Worm (Caenorhabditis elegans): ENCODE data around the gene M02G9.4.
A peak's percentile ranks its signal among the peaks of the same experiment; 100 is the strongest.

The M02G9.4 gene

DNA sequence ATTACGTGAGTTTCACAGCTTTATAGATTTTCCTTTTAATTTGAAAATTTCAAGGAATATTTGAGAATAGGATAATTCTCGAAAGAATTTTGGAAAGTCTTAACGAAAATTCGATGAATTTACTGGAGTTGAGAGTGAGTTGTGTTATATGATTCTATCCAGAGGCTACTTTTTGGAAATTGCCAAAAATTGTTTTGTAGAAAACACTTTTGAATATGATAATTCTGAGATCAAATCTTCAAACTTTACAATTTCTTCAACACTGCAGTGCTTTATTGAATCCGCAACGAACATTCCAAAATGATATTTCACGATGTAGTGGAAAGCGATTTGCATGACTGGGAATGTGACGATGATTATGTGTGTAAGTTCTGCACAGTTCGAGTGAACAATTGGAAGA, 34.9 kb downstream of the M02G9.4 start, which contains the start of gene C07E3.8:
TSS of gene C07E3.8 (plus strand) at position 301 of the 400 bp plus-strand sequence.
- TF ChIP-seq ceh-45 (GFP tag; IDR thresholded peaks at IDR 0.05) (no peak), ceh-6 (GFP tag; optimal IDR thresholded peaks at IDR 0.05) (no peak), pax-1 (tag; optimal IDR thresholded peaks at IDR 0.05) (no peak), unc-3 (GFP tag; conservative IDR thresholded peaks at IDR 0.05) (no peak), unc-3 (tag; optimal IDR thresholded peaks at IDR 0.05) (no peak), C38D4.7 (GFP tag; optimal IDR thresholded peaks at IDR 0.05) (no peak), pqm-1 (tag; optimal IDR thresholded peaks at IDR 0.05) (no peak), unc-55 (GFP tag; optimal IDR thresholded peaks at IDR 0.05) (no peak), mec-3 (tag; optimal IDR thresholded peaks at IDR 0.05; ENCODE audit: borderline replicate concordance) (no peak), lin-11 (tag; optimal IDR thresholded peaks at IDR 0.05) (no peak), sdc-2 (tag; optimal IDR thresholded peaks at IDR 0.05) (no peak), ceh-18 (tag; optimal IDR thresholded peaks at IDR 0.05) (no peak), ceh-24 (tag; optimal IDR thresholded peaks at IDR 0.05) (no peak)

DNA sequence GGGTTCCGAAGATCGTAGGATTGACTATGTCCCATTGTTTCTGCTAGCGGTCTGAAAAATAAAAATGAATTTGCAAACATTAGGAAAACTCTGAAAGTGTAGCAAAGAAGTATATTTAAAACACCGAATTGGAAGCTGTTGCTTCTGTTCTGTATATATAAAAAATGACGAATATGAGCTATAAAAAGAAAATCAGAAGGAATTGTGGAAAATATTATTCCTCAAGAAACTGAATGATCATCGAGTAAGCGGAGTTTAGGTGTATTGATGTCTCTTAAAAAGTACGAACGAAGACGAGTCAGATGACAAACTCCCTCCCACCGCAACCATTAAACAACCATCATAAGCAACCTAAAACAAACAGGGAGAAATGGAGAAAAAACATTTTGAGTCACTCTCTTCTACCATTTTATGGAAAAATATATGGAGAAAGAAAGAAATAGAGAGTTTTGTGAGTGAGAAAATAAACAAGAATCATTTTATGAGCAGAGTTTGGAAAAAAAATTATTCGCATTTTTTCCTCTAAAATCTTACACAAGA, 40.4 kb downstream of the M02G9.4 start, which contains the start of gene C07E3.3:
TSS of gene C07E3.3 (minus strand) at position 51 of the 540 bp plus-strand sequence.
- TF ChIP-seq ets-4 (tag; optimal IDR thresholded peaks at IDR 0.05): no peak
- TF ChIP-seq che-1 (tag; optimal IDR thresholded peaks at IDR 0.05): no peak
- no peak for TF ChIP-seq nhr-11 (tag; optimal IDR thresholded peaks at IDR 0.05)
- TF ChIP-seq ceh-48 (tag; optimal IDR thresholded peaks at IDR 0.05): no peak
- no peak for TF ChIP-seq T23F11.4 (GFP tag; optimal IDR thresholded peaks at IDR 0.05)
- no peak for TF ChIP-seq dmd-4 (tag; optimal IDR thresholded peaks at IDR 0.05; ENCODE audit: borderline replicate concordance)
- no peak for TF ChIP-seq elt-4 (tag; optimal IDR thresholded peaks at IDR 0.05)
- no peak for TF ChIP-seq fkh-6 (tag; optimal IDR thresholded peaks at IDR 0.05)
- TF ChIP-seq ttx-3 (tag; optimal IDR thresholded peaks at IDR 0.05): no peak
- no peak for TF ChIP-seq sox-4 (tag; optimal IDR thresholded peaks at IDR 0.05)
- no peak for TF ChIP-seq hlh-15 (tag; optimal IDR thresholded peaks at IDR 0.05)
- no peak for TF ChIP-seq rnt-1 (tag; optimal IDR thresholded peaks at IDR 0.05)
- no peak for TF ChIP-seq ztf-16 (tag; optimal IDR thresholded peaks at IDR 0.05)
- no peak for TF ChIP-seq C08G9.2 (tag; optimal IDR thresholded peaks at IDR 0.05)
- TF ChIP-seq ceh-24 (tag; optimal IDR thresholded peaks at IDR 0.05): no peak

DNA sequence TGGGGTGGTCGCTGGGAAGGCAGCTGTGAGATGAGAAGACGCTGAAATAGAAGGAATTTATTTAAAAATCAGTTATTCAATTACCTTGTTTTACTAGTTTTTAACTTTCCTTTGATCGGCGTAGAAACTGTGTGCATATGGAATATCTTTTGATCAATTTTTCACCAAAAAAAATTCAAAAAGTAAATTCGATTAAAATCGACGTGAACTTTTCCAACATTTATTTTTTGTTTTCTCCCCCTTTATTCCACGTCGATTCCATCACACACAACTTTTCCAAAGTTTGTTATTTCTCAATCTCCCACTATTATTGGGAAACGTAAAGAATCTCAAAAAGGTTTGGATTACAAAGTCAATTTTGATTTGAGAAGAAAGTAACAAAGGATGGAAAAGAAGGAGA, 43.4 kb downstream of the M02G9.4 start, which contains the start of gene C07E3.4:
TSS of gene C07E3.4 (plus strand) at position 301 of the 400 bp plus-strand sequence.
- TF ChIP-seq unc-86 (tag; optimal IDR thresholded peaks at IDR 0.05): no peak
- no peak for TF ChIP-seq ceh-31 (tag; optimal IDR thresholded peaks at IDR 0.05)
- TF ChIP-seq F13H6.1 (tag; optimal IDR thresholded peaks at IDR 0.05): no peak
- no peak for TF ChIP-seq sdc-2 (tag; optimal IDR thresholded peaks at IDR 0.05)
- no peak for TF ChIP-seq Y22D7AL.16 (tag; optimal IDR thresholded peaks at IDR 0.05)
- no peak for TF ChIP-seq ahr-1 (tag; optimal IDR thresholded peaks at IDR 0.05)
- no peak for TF ChIP-seq unc-3 (GFP tag; conservative IDR thresholded peaks at IDR 0.05)
- TF ChIP-seq unc-3 (tag; optimal IDR thresholded peaks at IDR 0.05): no peak
- TF ChIP-seq npax-4 (tag; optimal IDR thresholded peaks at IDR 0.05): no peak

DNA sequence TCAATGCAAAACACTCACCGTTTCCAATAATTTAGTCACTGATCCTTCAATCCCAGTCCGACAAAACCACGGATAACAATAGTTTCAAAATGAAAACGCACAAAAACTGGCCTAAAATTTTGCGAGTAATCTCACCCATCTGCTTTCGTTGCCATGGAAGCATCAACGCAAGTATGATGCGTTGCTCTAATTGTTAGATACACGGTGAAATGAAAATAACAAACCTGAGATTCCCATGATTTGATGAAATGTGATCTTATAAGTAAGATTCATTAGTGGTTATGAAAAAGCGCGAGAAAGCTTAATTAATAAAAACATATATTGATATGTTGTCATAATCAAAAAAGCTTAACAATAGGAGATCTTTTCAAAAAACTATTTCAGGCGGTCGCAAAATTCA, 50.1 kb downstream of the M02G9.4 start, which contains the start of gene ceh-57:
TSS of gene ceh-57 (minus strand) at position 95 of the 400 bp plus-strand sequence.
- TF ChIP-seq ceh-30 (tag; optimal IDR thresholded peaks at IDR 0.05) (no peak), ama-1 (optimal IDR thresholded peaks at IDR 0.05) (peak; percentile 36)

Measured in whole organism, late embryonic.